Worm (Caenorhabditis elegans) whole organism, midembryonic: Measurements from ENCODE around the gene coq-3.

Experiments used
- T22C8.4 ChIP-seq: fragments of 200-800 bp; sonication (Bioruptor generic); IDR thresholded peaks from 2 replicates; pipeline ENCODE4 v1.3.6; 2022; ENCODE audit warnings: missing genetic modification characterization, missing compliant biosample characterization
- cog-1 ChIP-seq: sonication (generic microtip); optimal IDR thresholded peaks from 2 replicates; lab custom pipeline; 2016; ENCODE audit warnings: missing genetic modification characterization, missing compliant biosample characterization
- flt-1 ChIP-seq: fragments of 200-800 bp; sonication (Bioruptor generic); IDR thresholded peaks from 2 replicates; pipeline ENCODE4 v1.3.6; 2022; ENCODE audit warnings: missing genetic modification characterization, missing compliant biosample characterization
- klf-2 ChIP-seq: fragments of 200-800 bp; sonication (Bioruptor generic); conservative IDR thresholded peaks from 2 replicates; pipeline ENCODE4 v1.3.6; 2022; ENCODE audit warnings: missing genetic modification reagents, missing genetic modification characterization, missing compliant biosample characterization
- med-1 ChIP-seq: sonication (generic microtip); optimal IDR thresholded peaks from 2 replicates; lab custom pipeline; 2017; ENCODE audit warnings: missing genetic modification characterization, mild to moderate bottlenecking, missing compliant biosample characterization, antibody characterized with exemption, missing genetic modification reagents; ENCODE audit not compliant: insufficient read depth
- ref-1 ChIP-seq: fragments of 200-800 bp; sonication (Bioruptor generic); conservative IDR thresholded peaks from 2 replicates; pipeline ENCODE4 v1.3.6; 2022; ENCODE audit warnings: missing genetic modification reagents, missing genetic modification characterization, missing compliant biosample characterization
- tab-1 ChIP-seq: fragments of 200-800 bp; sonication (Bioruptor generic); IDR thresholded peaks from 2 replicates; pipeline ENCODE4 v1.3.6; 2022; ENCODE audit warnings: missing genetic modification characterization, missing compliant biosample characterization
- ztf-23 ChIP-seq: fragments of 200-800 bp; sonication (Bioruptor generic); IDR thresholded peaks from 2 replicates; pipeline ENCODE4 v1.3.6; 2022; ENCODE audit warnings: missing genetic modification reagents, missing genetic modification characterization, missing compliant biosample characterization
- ztf-29 ChIP-seq: fragments of 200-800 bp; sonication (Bioruptor generic); IDR thresholded peaks from 2 replicates; pipeline ENCODE4 v1.3.6; 2022; ENCODE audit warnings: missing genetic modification reagents, missing genetic modification characterization, missing compliant biosample characterization

coq-3 gene

ce11 chrIV:14824201-14824600 is 28.1 kb upstream of the coq-3 start:
- TF ChIP-seq T22C8.4 (peak; percentile 40; the same call in 1 of the 2 replicates), ref-1 (no peak)

- TF ChIP-seq flt-1 (GFP tag; lab: Robert Waterston, UW) (peak; percentile 14; the same call in 1 of the 2 replicates), med-1 (GFP tag; lab: Kevin White, UChicago) (no peak)
Measured at ce11 chrIV:14822267-14822666, 26.1 kb upstream of the coq-3 start.

ce11 chrIV:14816288-14816687 is 20.2 kb upstream of the coq-3 start, which contains the start of gene Y57G11C.46:
Y57G11C.46 (minus strand) TSS chrIV:14816388.
- TF ChIP-seq T22C8.4, result no peak
- no peak for TF ChIP-seq ztf-23
- TF ChIP-seq ztf-29 (GFP tag; lab: Robert Waterston, UW), result no peak
- TF ChIP-seq cog-1 (tag; lab: Kevin White, UChicago), result no peak
- no peak for TF ChIP-seq tab-1 (GFP tag; lab: Robert Waterston, UW)
- no peak for TF ChIP-seq klf-2 (GFP tag; lab: Robert Waterston, UW)
- TF ChIP-seq med-1 (GFP tag; lab: Kevin White, UChicago), result no peak
- no peak for TF ChIP-seq ref-1
- no peak for TF ChIP-seq flt-1 (GFP tag; lab: Robert Waterston, UW)

ce11 chrIV:14806903-14807302 is 10.8 kb upstream of the coq-3 start, which contains the start of gene oig-5:
oig-5 (plus strand) TSS chrIV:14807203.
- TF ChIP-seq med-1 (GFP tag; lab: Kevin White, UChicago), result no peak
- no peak for TF ChIP-seq T22C8.4
- no peak for TF ChIP-seq ref-1
- no peak for TF ChIP-seq tab-1 (GFP tag; lab: Robert Waterston, UW)
- TF ChIP-seq ztf-29 (GFP tag; lab: Robert Waterston, UW), result no peak
- TF ChIP-seq ztf-23, result no peak
- no peak for TF ChIP-seq cog-1 (tag; lab: Kevin White, UChicago)
- TF ChIP-seq flt-1 (GFP tag; lab: Robert Waterston, UW), result no peak
- TF ChIP-seq klf-2 (GFP tag; lab: Robert Waterston, UW), result no peak

- TF ChIP-seq T22C8.4 (no peak), ztf-23 (no peak), flt-1 (GFP tag; lab: Robert Waterston, UW) (no peak), klf-2 (GFP tag; lab: Robert Waterston, UW) (no peak), ztf-29 (GFP tag; lab: Robert Waterston, UW) (no peak), med-1 (GFP tag; lab: Kevin White, UChicago) (no peak), cog-1 (tag; lab: Kevin White, UChicago) (no peak), ref-1 (no peak), tab-1 (GFP tag; lab: Robert Waterston, UW) (no peak)
Measured at ce11 chrIV:14802316-14802715, 6.2 kb upstream of the coq-3 start, which contains the start of gene Y57G11C.1142. Y57G11C.1142 (plus strand) TSS chrIV:14802616.

ce11 chrIV:14800931-14801330 is 4.8 kb upstream of the coq-3 start:
- TF ChIP-seq klf-2 (GFP tag; lab: Robert Waterston, UW) (no peak), T22C8.4 (no peak), tab-1 (GFP tag; lab: Robert Waterston, UW) (no peak), cog-1 (tag; lab: Kevin White, UChicago) (no peak), ztf-29 (GFP tag; lab: Robert Waterston, UW) (no peak), ref-1 (no peak), flt-1 (GFP tag; lab: Robert Waterston, UW) (no peak), ztf-23 (no peak), med-1 (GFP tag; lab: Kevin White, UChicago) (no peak)

ce11 chrIV:14799186-14799585 is 3.1 kb upstream of the coq-3 start, which contains the start of gene Y57G11C.14:
Y57G11C.14 (plus strand) TSS chrIV:14799311.
- TF ChIP-seq tab-1 (GFP tag; lab: Robert Waterston, UW) (no peak), T22C8.4 (no peak), klf-2 (GFP tag; lab: Robert Waterston, UW) (no peak), ztf-29 (GFP tag; lab: Robert Waterston, UW) (no peak), med-1 (GFP tag; lab: Kevin White, UChicago) (no peak), cog-1 (tag; lab: Kevin White, UChicago) (no peak), ztf-23 (no peak), ref-1 (no peak), flt-1 (GFP tag; lab: Robert Waterston, UW) (no peak)

- TF ChIP-seq med-1 (GFP tag; lab: Kevin White, UChicago) (no peak), flt-1 (GFP tag; lab: Robert Waterston, UW) (no peak), cog-1 (tag; lab: Kevin White, UChicago) (no peak), ztf-23 (no peak), tab-1 (GFP tag; lab: Robert Waterston, UW) (no peak)
Measured at ce11 chrIV:14797849-14798248, 1.7 kb upstream of the coq-3 start, which contains the start of gene arl-8. arl-8 (plus strand) TSS chrIV:14798149.

- TF ChIP-seq tab-1 (GFP tag; lab: Robert Waterston, UW) (no peak), T22C8.4 (no peak), cog-1 (tag; lab: Kevin White, UChicago) (no peak), ref-1 (no peak), med-1 (GFP tag; lab: Kevin White, UChicago) (no peak), flt-1 (GFP tag; lab: Robert Waterston, UW) (no peak), ztf-23 (no peak), ztf-29 (GFP tag; lab: Robert Waterston, UW) (no peak), klf-2 (GFP tag; lab: Robert Waterston, UW) (no peak)
Measured at ce11 chrIV:14797354-14797753, 1.2 kb upstream of the coq-3 start, which contains the start of the genes Y57G11C.1147 and nuo-3. Y57G11C.1147 (minus strand) TSS chrIV:14797514. nuo-3 (minus strand) TSS chrIV:14797544.

- TF ChIP-seq med-1 (GFP tag; lab: Kevin White, UChicago) (no peak), cog-1 (tag; lab: Kevin White, UChicago) (peak; percentile 54), flt-1 (GFP tag; lab: Robert Waterston, UW) (no peak), ref-1 (no peak), ztf-29 (GFP tag; lab: Robert Waterston, UW) (peak; percentile 78; the same call in 1 of the 2 replicates), klf-2 (GFP tag; lab: Robert Waterston, UW) (no peak), ztf-23 (no peak), tab-1 (GFP tag; lab: Robert Waterston, UW) (no peak), T22C8.4 (peak; percentile 86)
Measured at ce11 chrIV:14793900-14794624, 2.1 kb downstream of the coq-3 start.
